Worm (Caenorhabditis elegans): ENCODE results near the gene F25B3.5.

DNA sequence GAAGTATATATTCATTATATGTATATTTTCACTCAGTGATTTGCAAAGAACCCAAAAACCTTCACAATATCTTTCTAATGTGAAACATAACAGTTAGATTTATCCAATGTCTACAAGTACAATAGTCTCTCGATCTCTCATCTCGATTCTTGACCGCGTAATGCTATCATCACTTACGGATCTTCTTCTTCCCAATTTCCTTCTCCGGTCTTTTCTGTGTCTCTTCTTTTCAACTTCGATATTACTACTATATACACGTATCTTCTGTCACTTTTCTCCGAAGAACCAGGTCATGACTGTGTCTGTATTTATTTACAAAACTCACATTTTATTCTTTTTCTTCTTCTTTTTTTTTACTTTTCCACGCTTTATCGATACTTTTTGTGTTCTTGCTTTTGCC lies 18.5 kb upstream of the F25B3.5 start:
- TF ChIP-seq pha-4 (tag; optimal IDR thresholded peaks at IDR 0.05) (no peak), mep-1 (tag; optimal IDR thresholded peaks at IDR 0.05) (no peak), nhr-76 (tag; optimal IDR thresholded peaks at IDR 0.05) (no peak), nhr-28 (tag; optimal IDR thresholded peaks at IDR 0.05) (no peak), nhr-12 (tag; optimal IDR thresholded peaks at IDR 0.05) (no peak), ztf-11 (tag; optimal IDR thresholded peaks at IDR 0.05) (no peak), unc-62 (GFP tag; optimal IDR thresholded peaks at IDR 0.05) (no peak)
